Worm (Caenorhabditis elegans) whole organism, L4 larva: ENCODE measurements around the gene klp-17.
A peak's percentile ranks its signal among the peaks of the same experiment; 100 is the strongest.

Experiments
- F26F4.8 ChIP-seq: fragments of 200-800 bp; sonication (Bioruptor generic); conservative IDR thresholded peaks from 2 replicates; pipeline ENCODE4 v1.3.6; 2022; ENCODE audit warnings: missing genetic modification characterization, missing compliant biosample characterization
- F49E8.2 ChIP-seq: sonication (generic microtip); optimal IDR thresholded peaks from 2 replicates; lab custom pipeline; 2016; ENCODE audit warnings: missing compliant biosample characterization, mild to moderate bottlenecking, missing genetic modification characterization, borderline replicate concordance
- Y48G9A.11 ChIP-seq: fragments of 200-800 bp; sonication (Bioruptor generic); IDR thresholded peaks from 2 replicates; pipeline ENCODE4 v1.3.6; 2022; ENCODE audit warnings: missing genetic modification reagents, missing genetic modification characterization, missing compliant biosample characterization
- Y75B8A.6 ChIP-seq: fragments of 200-800 bp; sonication (Bioruptor generic); IDR thresholded peaks from 2 replicates; pipeline ENCODE4 v1.3.6; 2022; ENCODE audit warnings: missing genetic modification reagents, missing genetic modification characterization, missing compliant biosample characterization
- attf-4 ChIP-seq: sonication (generic microtip); optimal IDR thresholded peaks from 3 replicates; lab custom pipeline; 2017; ENCODE audit warnings: missing biosample characterization, missing genetic modification characterization
- ceh-20 ChIP-seq: fragments of 200-800 bp; sonication (Bioruptor generic); IDR thresholded peaks from 2 replicates; pipeline ENCODE4 v1.3.6; 2022; ENCODE audit warnings: missing genetic modification reagents, missing genetic modification characterization, missing compliant biosample characterization
- ceh-28 ChIP-seq: fragments of 150-350 bp; optimal IDR thresholded peaks from 2 replicates; lab custom pipeline; 2014; ENCODE audit warnings: missing biosample characterization, missing genetic modification reagents, missing genetic modification characterization
- ceh-32 ChIP-seq: sonication (generic microtip); optimal IDR thresholded peaks from 2 replicates; lab custom pipeline; 2016; ENCODE audit warnings: mild to moderate bottlenecking, missing genetic modification characterization, missing compliant biosample characterization; ENCODE audit not compliant: poor library complexity
- ceh-82 ChIP-seq: sonication (generic microtip); optimal IDR thresholded peaks from 2 replicates; lab custom pipeline; 2017; ENCODE audit warnings: missing biosample characterization, missing genetic modification characterization
- dmd-6 ChIP-seq: fragments of 200-800 bp; sonication (Bioruptor generic); IDR thresholded peaks from 2 replicates; pipeline ENCODE4 v1.3.6; 2022; ENCODE audit warnings: missing genetic modification reagents, missing genetic modification characterization, missing compliant biosample characterization
- dmd-8 ChIP-seq: fragments of 200-800 bp; sonication (Bioruptor generic); IDR thresholded peaks from 2 replicates; pipeline ENCODE4 v1.3.6; 2022; ENCODE audit warnings: missing genetic modification characterization, missing compliant biosample characterization
- duxl-1 ChIP-seq: sonication (generic microtip); optimal IDR thresholded peaks from 2 replicates; lab custom pipeline; 2016; ENCODE audit warnings: mild to moderate bottlenecking, missing genetic modification characterization, moderate library complexity, missing compliant biosample characterization; ENCODE audit not compliant: poor library complexity
- dve-1 ChIP-seq: sonication (generic microtip); optimal IDR thresholded peaks from 2 replicates; lab custom pipeline; 2017; ENCODE audit warnings: antibody characterized with exemption, mild to moderate bottlenecking, missing genetic modification characterization, missing compliant biosample characterization; ENCODE audit not compliant: insufficient read depth
- fkh-10 ChIP-seq: fragments of 150-350 bp; optimal IDR thresholded peaks from 2 replicates; lab custom pipeline; 2014; ENCODE audit warnings: missing biosample characterization, missing genetic modification reagents, missing genetic modification characterization
- fos-1 ChIP-seq: fragments of 150-350 bp; optimal IDR thresholded peaks from 2 replicates; lab custom pipeline; 2014; ENCODE audit warnings: missing biosample characterization, missing genetic modification characterization
- hif-1 ChIP-seq, 2 experiments: sonication (generic microtip); optimal IDR thresholded peaks; 2 replicates each; lab custom pipeline; 2016 to 2017; ENCODE audit warnings: missing compliant biosample characterization in 2 of 2, missing genetic modification characterization in 2 of 2, missing genetic modification reagents in 2 of 2, missing genotype in 2 of 2, mild to moderate bottlenecking in 1 of 2
- hlh-11 ChIP-seq: fragments of 200-800 bp; sonication (Bioruptor generic); optimal IDR thresholded peaks from 2 replicates; lab custom pipeline; 2018; ENCODE audit warnings: mild to moderate bottlenecking, missing genetic modification characterization, missing compliant biosample characterization
- hlh-30 ChIP-seq: sonication (generic microtip); optimal IDR thresholded peaks from 2 replicates; lab custom pipeline; 2017; ENCODE audit warnings: antibody characterized with exemption, mild to moderate bottlenecking, missing genetic modification characterization, missing compliant biosample characterization; ENCODE audit not compliant: insufficient read depth
- hmg-1.1 ChIP-seq: fragments of 200-800 bp; sonication (Bioruptor generic); IDR thresholded peaks from 2 replicates; pipeline ENCODE4 v1.3.6; 2022; ENCODE audit warnings: missing genetic modification reagents, missing genetic modification characterization, missing compliant biosample characterization
- lin-1 ChIP-seq: fragments of 200-800 bp; sonication (Bioruptor generic); IDR thresholded peaks from 2 replicates; pipeline ENCODE4 v1.3.6; 2022; ENCODE audit warnings: missing genetic modification reagents, missing genetic modification characterization, missing compliant biosample characterization
- lin-15B ChIP-seq: fragments of 150-350 bp; sonication (generic microtip); optimal IDR thresholded peaks from 3 replicates; lab custom pipeline; 2014; ENCODE audit warnings: missing biosample characterization, missing genetic modification characterization
- lin-39 ChIP-seq: fragments of 150-350 bp; optimal IDR thresholded peaks from 2 replicates; lab custom pipeline; 2014; ENCODE audit warnings: missing biosample characterization, missing genetic modification reagents, missing genetic modification characterization
- lir-3 ChIP-seq: sonication (generic microtip); optimal IDR thresholded peaks from 2 replicates; lab custom pipeline; 2016; ENCODE audit warnings: mild to moderate bottlenecking, missing genetic modification characterization, missing compliant biosample characterization
- lsy-2 ChIP-seq, 2 experiments: fragments of 150-350 bp in 1 of 2; sonication (generic microtip) in 1 of 2; optimal IDR thresholded peaks; 2 replicates each; lab custom pipeline; 2014 to 2017; ENCODE audit warnings: missing biosample characterization in 2 of 2, missing genetic modification characterization in 2 of 2
- madf-5 ChIP-seq, 2 experiments: fragments of 200-800 bp; sonication (Bioruptor generic); IDR thresholded peaks; 2 replicates each; pipeline ENCODE4 v1.3.6; 2022; ENCODE audit warnings: missing compliant biosample characterization in 2 of 2, missing genetic modification characterization in 2 of 2
- mdt-29 ChIP-seq: fragments of 200-800 bp; sonication (Bioruptor generic); IDR thresholded peaks from 2 replicates; pipeline ENCODE4 v1.3.6; 2022; ENCODE audit warnings: missing genetic modification reagents, missing genetic modification characterization, missing compliant biosample characterization
- mep-1 ChIP-seq: fragments of 150-350 bp; sonication (generic microtip); optimal IDR thresholded peaks from 3 replicates; lab custom pipeline; 2014; ENCODE audit warnings: missing biosample characterization, missing genetic modification characterization
- mxl-2 ChIP-seq: fragments of 200-800 bp; sonication (Bioruptor generic); conservative IDR thresholded peaks from 2 replicates; pipeline ENCODE4 v1.3.6; 2022; ENCODE audit warnings: missing genetic modification reagents, missing genetic modification characterization, missing compliant biosample characterization
- mxl-3 ChIP-seq: fragments of 200-800 bp; sonication (Bioruptor generic); optimal IDR thresholded peaks from 2 replicates; lab custom pipeline; 2018; ENCODE audit warnings: mild to moderate bottlenecking, missing genetic modification characterization, missing compliant biosample characterization
- nhr-11 ChIP-seq: fragments of 150-350 bp; optimal IDR thresholded peaks from 2 replicates; lab custom pipeline; 2014; ENCODE audit warnings: missing biosample characterization, missing genetic modification characterization
- nhr-111 ChIP-seq: fragments of 200-800 bp; sonication (Bioruptor generic); optimal IDR thresholded peaks from 2 replicates; lab custom pipeline; 2018; ENCODE audit warnings: mild to moderate bottlenecking, missing genetic modification characterization, missing compliant biosample characterization
- nhr-237 ChIP-seq: sonication (generic microtip); optimal IDR thresholded peaks from 2 replicates; lab custom pipeline; 2017; ENCODE audit warnings: missing biosample characterization, missing genetic modification characterization
- nhr-25 ChIP-seq: sonication (generic microtip); optimal IDR thresholded peaks from 2 replicates; lab custom pipeline; 2017; ENCODE audit warnings: missing genetic modification characterization, mild to moderate bottlenecking, missing compliant biosample characterization, antibody characterized with exemption, moderate library complexity, borderline replicate concordance; ENCODE audit not compliant: insufficient read depth
- nhr-41 ChIP-seq: fragments of 200-800 bp; sonication (Bioruptor generic); IDR thresholded peaks from 2 replicates; pipeline ENCODE4 v1.3.6; 2022; ENCODE audit warnings: missing genetic modification reagents, missing genetic modification characterization, missing compliant biosample characterization
- nhr-42 ChIP-seq: fragments of 200-800 bp; sonication (Bioruptor generic); IDR thresholded peaks from 2 replicates; pipeline ENCODE4 v1.3.6; 2022; ENCODE audit warnings: missing genetic modification characterization, missing compliant biosample characterization
- nhr-77 ChIP-seq: fragments of 150-350 bp; optimal IDR thresholded peaks from 2 replicates; lab custom pipeline; 2014; ENCODE audit warnings: missing biosample characterization, missing genetic modification characterization
- pha-4 ChIP-seq, 2 experiments: fragments of 150-350 bp in 1 of 2; fragments of 200-800 bp in 1 of 2; sonication (Bioruptor generic) in 1 of 2; IDR thresholded peaks in 1 of 2; optimal IDR thresholded peaks in 1 of 2; 2 replicates each; pipeline versions ENCODE4 v1.3.6 to Lab custom; 2014 to 2022; ENCODE audit warnings: missing genetic modification characterization in 2 of 2, missing genetic modification reagents in 2 of 2, missing biosample characterization in 1 of 2, missing compliant biosample characterization in 1 of 2
- php-3 ChIP-seq: fragments of 200-800 bp; sonication (Bioruptor generic); IDR thresholded peaks from 2 replicates; pipeline ENCODE4 v1.3.6; 2022; ENCODE audit warnings: missing genetic modification reagents, missing genetic modification characterization, missing compliant biosample characterization
- pqm-1 ChIP-seq: sonication (generic microtip); optimal IDR thresholded peaks from 2 replicates; lab custom pipeline; 2017; ENCODE audit warnings: missing biosample characterization, missing genetic modification characterization
- skn-1 ChIP-seq: fragments of 150-350 bp; optimal IDR thresholded peaks from 2 replicates; lab custom pipeline; 2014; ENCODE audit warnings: missing biosample characterization, missing genetic modification characterization
- snpc-1.2 ChIP-seq: fragments of 200-800 bp; sonication (Bioruptor generic); IDR thresholded peaks from 2 replicates; pipeline ENCODE4 v1.3.6; 2022; ENCODE audit warnings: missing genetic modification reagents, missing genetic modification characterization, missing compliant biosample characterization
- snpc-4 ChIP-seq: fragments of 150-350 bp; optimal IDR thresholded peaks from 2 replicates; lab custom pipeline; 2014; ENCODE audit warnings: missing biosample characterization, missing genetic modification characterization
- spr-1 ChIP-seq: sonication (generic microtip); optimal IDR thresholded peaks from 2 replicates; lab custom pipeline; 2016; ENCODE audit warnings: mild to moderate bottlenecking, missing genetic modification characterization, missing compliant biosample characterization
- spr-3 ChIP-seq: fragments of 200-800 bp; sonication (Bioruptor generic); optimal IDR thresholded peaks from 2 replicates; lab custom pipeline; 2018; ENCODE audit warnings: mild to moderate bottlenecking, missing genetic modification characterization, missing compliant biosample characterization
- tra-1 ChIP-seq: fragments of 200-800 bp; sonication (Bioruptor generic); IDR thresholded peaks from 2 replicates; pipeline ENCODE4 v1.3.6; 2022; ENCODE audit warnings: missing genetic modification reagents, missing genetic modification characterization, missing compliant biosample characterization
- vab-7 ChIP-seq: fragments of 200-800 bp; sonication (Bioruptor generic); IDR thresholded peaks from 2 replicates; pipeline ENCODE4 v1.3.6; 2022; ENCODE audit warnings: missing genetic modification reagents, missing genetic modification characterization, missing compliant biosample characterization
- zfp-3 ChIP-seq: fragments of 200-800 bp; sonication (Bioruptor generic); conservative IDR thresholded peaks from 2 replicates; pipeline ENCODE4 v1.3.6; 2022; ENCODE audit warnings: missing genetic modification reagents, missing genetic modification characterization, missing compliant biosample characterization
- zip-11 ChIP-seq: fragments of 200-800 bp; sonication (Bioruptor generic); IDR thresholded peaks from 2 replicates; pipeline ENCODE4 v1.3.6; 2022; ENCODE audit warnings: missing genetic modification characterization, missing compliant biosample characterization
- ztf-11 ChIP-seq: fragments of 150-350 bp; optimal IDR thresholded peaks from 2 replicates; lab custom pipeline; 2014; ENCODE audit warnings: missing biosample characterization, missing genetic modification characterization
- ztf-7 ChIP-seq: fragments of 150-350 bp; optimal IDR thresholded peaks from 2 replicates; lab custom pipeline; 2014; ENCODE audit warnings: missing biosample characterization, missing genetic modification characterization

Gene klp-17

DNA sequence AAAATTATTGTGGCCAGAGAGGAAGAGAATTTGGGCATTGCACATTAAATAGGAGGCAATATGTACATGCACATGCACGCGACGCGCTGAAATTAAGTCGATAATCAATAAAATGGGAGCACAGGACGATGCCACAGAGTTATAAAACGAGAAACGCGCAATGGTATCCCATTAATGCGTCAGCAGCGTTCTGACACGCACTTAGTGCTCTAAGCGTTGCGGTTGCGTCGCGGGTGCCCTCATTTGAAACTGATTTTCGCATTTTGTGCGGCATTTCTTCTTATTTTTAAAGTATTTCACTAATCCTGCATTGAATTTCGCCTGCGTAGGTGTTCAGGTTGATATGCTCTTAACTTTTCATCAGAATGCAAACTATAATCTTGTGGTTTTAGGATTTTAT lies 14.4 kb downstream of the klp-17 start, which contains the start of gene rsp-1 (continued):
- TF ChIP-seq mdt-29 (GFP tag; lab: Robert Waterston, UW) (0 out of 2 replicates have a peak, but pooled peaks have one; percentile 11), nhr-41 (GFP tag; lab: Robert Waterston, UW) (no peak), pha-4 (GFP tag; IDR thresholded peaks at IDR 0.05; lab: Robert Waterston, UW) (peak; percentile 46; the same call in 1 of the 2 replicates), pha-4 (tag; optimal IDR thresholded peaks at IDR 0.05; lab: Kevin White, UChicago) (peak; percentile 33), php-3 (peak; percentile 76), nhr-11 (tag; lab: Kevin White, UChicago) (peak; percentile 77), F49E8.2 (tag; lab: Kevin White, UChicago) (peak; percentile 34), ceh-82 (tag; lab: Kevin White, UChicago) (no peak), skn-1 (tag; lab: Kevin White, UChicago) (no peak), attf-4 (tag; lab: Kevin White, UChicago) (no peak), dmd-6 (GFP tag; lab: Robert Waterston, UW) (peak; percentile 87), mep-1 (tag; lab: Kevin White, UChicago) (peak; percentile 95), madf-5 (GFP tag; IDR thresholded peaks at IDR 0.05; lab: Robert Waterston, UW) (no peak), dve-1 (tag; lab: Kevin White, UChicago) (peak; percentile 97), vab-7 (GFP tag; lab: Robert Waterston, UW) (peak; percentile 46; the same call in 1 of the 2 replicates), lin-15B (tag; lab: Kevin White, UChicago) (no peak), lsy-2 (tag; optimal IDR thresholded peaks at IDR 0.05; lab: Kevin White, UChicago) (peak; percentile 74 to 94), pqm-1 (peak; percentile 41), nhr-237 (tag; lab: Kevin White, UChicago) (no peak), tra-1 (GFP tag; lab: Robert Waterston, UW) (peak; percentile 81), spr-3 (peak; percentile 49), lir-3 (tag; lab: Kevin White, UChicago) (no peak), fkh-10 (peak; percentile 60), nhr-25 (tag; lab: Kevin White, UChicago) (peak; percentile 75), dmd-8 (GFP tag; lab: Robert Waterston, UW) (no peak), spr-1 (tag; lab: Kevin White, UChicago) (peak; percentile 80), fos-1 (tag; lab: Kevin White, UChicago) (no peak), zip-11 (GFP tag; lab: Robert Waterston, UW) (no peak), hif-1 (tag; optimal IDR thresholded peaks at IDR 0.05; lab: Kevin White, UChicago) (peak; percentile 3 to 79), ztf-11 (no peak), hmg-1.1 (peak; percentile 90), snpc-4 (tag; lab: Kevin White, UChicago) (no peak), Y48G9A.11 (GFP tag; lab: Robert Waterston, UW) (no peak), nhr-77 (tag; lab: Kevin White, UChicago) (peak; percentile 92), nhr-111 (GFP tag; lab: Kevin White, UChicago) (no peak), ceh-20 (GFP tag; lab: Robert Waterston, UW) (peak; percentile 76), Y75B8A.6 (no peak), hlh-30 (tag; lab: Kevin White, UChicago) (peak; percentile 85), duxl-1 (peak; percentile 85), nhr-42 (GFP tag; lab: Robert Waterston, UW) (peak; percentile 89), ztf-7 (tag; lab: Kevin White, UChicago) (peak; percentile 23), mxl-2 (GFP tag; lab: Robert Waterston, UW) (no peak), F26F4.8 (GFP tag; lab: Robert Waterston, UW) (no peak), ceh-32 (tag; lab: Kevin White, UChicago) (no peak), lin-39 (tag; lab: Kevin White, UChicago) (no peak), zfp-3 (GFP tag; lab: Robert Waterston, UW) (peak; percentile 79; the same call in 1 of the 2 replicates), ceh-28 (tag; lab: Kevin White, UChicago) (peak; percentile 48), lin-1 (peak; percentile 80), snpc-1.2 (GFP tag; lab: Robert Waterston, UW) (peak; percentile 53; the same call in 1 of the 2 replicates), mxl-3 (peak; percentile 78), hlh-11 (tag; lab: Kevin White, UChicago) (peak; percentile 91)
